Worm (Caenorhabditis elegans) whole organism, mixed stage, embryonic: ENCODE measurements around the gene C30H6.9.
A peak's percentile ranks its signal among the peaks of the same experiment; 100 is the strongest.

ENCODE experiments used
- bed-3 ChIP-seq: fragments of 200-800 bp; sonication (Bioruptor generic); optimal IDR thresholded peaks from 3 replicates; lab custom pipeline; 2018; ENCODE audit warnings: mild to moderate bottlenecking, missing genetic modification characterization, moderate library complexity, missing compliant biosample characterization
- ces-1 ChIP-seq: fragments of 150-350 bp; optimal IDR thresholded peaks from 2 replicates; lab custom pipeline; 2014; ENCODE audit warnings: missing biosample characterization, missing genetic modification reagents, missing genetic modification characterization
- drap-1 ChIP-seq: fragments of 200-800 bp; sonication (Bioruptor generic); optimal IDR thresholded peaks from 3 replicates; lab custom pipeline; 2018; ENCODE audit warnings: mild to moderate bottlenecking, missing genetic modification characterization, missing compliant biosample characterization
- mab-5 ChIP-seq: fragments of 150-350 bp; optimal IDR thresholded peaks from 2 replicates; lab custom pipeline; 2014; ENCODE audit warnings: missing biosample characterization, missing genetic modification characterization
- snpc-4 ChIP-seq: fragments of 150-350 bp; optimal IDR thresholded peaks from 2 replicates; lab custom pipeline; 2014; ENCODE audit warnings: missing biosample characterization, missing genetic modification characterization

C30H6.9 gene

ce11 chrIV:17331100-17331577, 48.8 kb downstream of the C30H6.9 start, which contains the start of gene C49C3.6:
C49C3.6 (plus strand) TSS chrIV:17331527.
- TF ChIP-seq mab-5 (tag; lab: Kevin White, UChicago): no peak
- TF ChIP-seq ces-1 (GFP tag; lab: Kevin White, UChicago): peak; percentile 73
- TF ChIP-seq drap-1 (GFP tag; lab: Kevin White, UChicago): no peak
- no peak for TF ChIP-seq snpc-4 (tag; lab: Kevin White, UChicago)
- no peak for TF ChIP-seq bed-3 (GFP tag; lab: Kevin White, UChicago)
